Worm (Caenorhabditis elegans) whole organism, mixed stage, embryonic: ENCODE data around the gene clec-199.

ENCODE experiments used
- M03D4.4 ChIP-seq: sonication (generic microtip); optimal IDR thresholded peaks from 2 replicates; lab custom pipeline; 2017; ENCODE audit warnings: mild to moderate bottlenecking, missing genetic modification characterization, missing compliant biosample characterization
- blmp-1 ChIP-seq: fragments of 150-350 bp; optimal IDR thresholded peaks from 2 replicates; lab custom pipeline; 2014; ENCODE audit warnings: missing biosample characterization, missing genetic modification characterization
- cnd-1 ChIP-seq: fragments of 200-800 bp; sonication (Bioruptor generic); optimal IDR thresholded peaks from 2 replicates; lab custom pipeline; 2018; ENCODE audit warnings: mild to moderate bottlenecking, missing genetic modification characterization, missing compliant biosample characterization
- elt-3 ChIP-seq: fragments of 150-350 bp; optimal IDR thresholded peaks from 2 replicates; lab custom pipeline; 2014; ENCODE audit warnings: missing biosample characterization, missing genetic modification characterization
- hlh-1 ChIP-seq: fragments of 150-350 bp; optimal IDR thresholded peaks from 2 replicates; lab custom pipeline; 2014; ENCODE audit warnings: missing biosample characterization, missing genetic modification reagents, missing genetic modification characterization
- lin-13 ChIP-seq: fragments of 150-350 bp; optimal IDR thresholded peaks from 2 replicates; lab custom pipeline; 2014; ENCODE audit warnings: missing biosample characterization, missing genetic modification characterization
- mab-5 ChIP-seq: fragments of 150-350 bp; optimal IDR thresholded peaks from 2 replicates; lab custom pipeline; 2014; ENCODE audit warnings: missing biosample characterization, missing genetic modification characterization
- mep-1 ChIP-seq: fragments of 150-350 bp; optimal IDR thresholded peaks from 2 replicates; lab custom pipeline; 2017; ENCODE audit warnings: missing biosample characterization, missing genetic modification reagents, missing genetic modification characterization, inconsistent platforms
- nhr-237 ChIP-seq: fragments of 150-350 bp; optimal IDR thresholded peaks from 2 replicates; lab custom pipeline; 2014; ENCODE audit warnings: missing biosample characterization, missing genetic modification characterization
- nhr-28 ChIP-seq: fragments of 150-350 bp; optimal IDR thresholded peaks from 2 replicates; lab custom pipeline; 2014; ENCODE audit warnings: missing biosample characterization, missing genetic modification characterization
- nhr-76 ChIP-seq: sonication (generic microtip); optimal IDR thresholded peaks from 2 replicates; lab custom pipeline; 2017; ENCODE audit warnings: missing biosample characterization, missing genetic modification characterization
- pha-4 ChIP-seq: fragments of 150-350 bp; optimal IDR thresholded peaks from 2 replicates; lab custom pipeline; 2018; ENCODE audit warnings: missing biosample characterization, missing genetic modification reagents, missing genetic modification characterization
- unc-62 ChIP-seq: fragments of 150-350 bp; optimal IDR thresholded peaks from 2 replicates; lab custom pipeline; 2014; ENCODE audit warnings: missing biosample characterization, missing genetic modification reagents, missing genetic modification characterization
- ztf-11 ChIP-seq: fragments of 150-350 bp; optimal IDR thresholded peaks from 2 replicates; lab custom pipeline; 2014; ENCODE audit warnings: missing biosample characterization, missing genetic modification characterization

DNA sequence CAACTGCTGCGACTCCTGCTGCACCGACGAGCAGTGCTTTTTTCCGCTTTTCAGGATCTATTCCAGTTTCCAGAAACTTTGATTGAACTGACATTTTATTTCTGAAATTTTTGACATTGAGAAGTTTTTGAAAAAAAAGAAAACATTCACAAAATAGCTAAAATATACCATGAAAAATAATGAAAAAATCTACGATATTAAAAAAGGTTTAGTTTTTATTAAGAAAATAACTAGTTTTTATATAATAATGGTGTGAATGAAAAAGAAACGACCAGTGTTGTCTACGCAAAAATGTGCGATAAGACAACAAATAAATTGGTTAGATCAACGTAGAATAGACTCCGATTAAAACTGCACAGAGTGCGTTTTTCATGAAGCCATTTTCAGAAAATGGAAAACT, 53.8 kb downstream of the clec-199 start, which contains the start of gene pmp-4:
- TF ChIP-seq unc-62 (GFP tag; lab: Kevin White, UChicago) (no peak), M03D4.4 (tag; lab: Kevin White, UChicago) (no peak), blmp-1 (tag; lab: Kevin White, UChicago) (no peak), cnd-1 (tag; lab: Kevin White, UChicago) (no peak), mab-5 (tag; lab: Kevin White, UChicago) (no peak), mep-1 (no peak), lin-13 (tag; lab: Kevin White, UChicago) (no peak), hlh-1 (no peak), elt-3 (tag; lab: Kevin White, UChicago) (no peak), nhr-28 (no peak), nhr-237 (tag; lab: Kevin White, UChicago) (no peak), ztf-11 (tag; lab: Kevin White, UChicago) (no peak), pha-4 (tag; lab: Kevin White, UChicago) (no peak), nhr-76 (no peak)
